Fruit fly (Drosophila melanogaster) whole organism, prepupa: ENCODE results near the gene CG10589.

Experiments used
- Blimp-1 ChIP-seq: fragments of 200-800 bp; sonication (Bioruptor generic); optimal IDR thresholded peaks from 3 replicates; lab custom pipeline; 2017; ENCODE audit warnings: missing biosample characterization, missing genetic modification characterization, mild to moderate bottlenecking, moderate library complexity, missing genetic modification reagents
- CG10631 ChIP-seq: fragments of 200-800 bp; sonication (Bioruptor generic); optimal IDR thresholded peaks from 2 replicates; lab custom pipeline; 2016; ENCODE audit warnings: missing biosample characterization, missing genetic modification characterization
- CG10669 ChIP-seq: fragments of 200-800 bp; sonication (Bioruptor generic); optimal IDR thresholded peaks from 3 replicates; lab custom pipeline; 2018; ENCODE audit warnings: missing biosample characterization, mild to moderate bottlenecking, missing genetic modification characterization, moderate library complexity
- CG11294 ChIP-seq: fragments of 200-800 bp; sonication (Bioruptor generic); IDR thresholded peaks from 2 replicates; pipeline ENCODE4 v1.3.6; 2022; ENCODE audit warnings: missing biosample characterization, missing genetic modification characterization
- CG11762 ChIP-seq: fragments of 200-800 bp; sonication (Bioruptor generic); optimal IDR thresholded peaks from 3 replicates; lab custom pipeline; 2016; ENCODE audit warnings: missing biosample characterization, missing genetic modification characterization; ENCODE audit not compliant: insufficient read depth
- CG11902 ChIP-seq: fragments of 200-800 bp; sonication (Bioruptor generic); optimal IDR thresholded peaks from 3 replicates; lab custom pipeline; 2016; ENCODE audit warnings: missing biosample characterization, missing genetic modification characterization
- CG15336 ChIP-seq: fragments of 200-800 bp; sonication (Bioruptor generic); IDR thresholded peaks from 2 replicates; pipeline ENCODE4 v1.3.6; 2022; ENCODE audit warnings: missing biosample characterization, missing genetic modification characterization
- CG1621 ChIP-seq: fragments of 200-800 bp; sonication (Bioruptor generic); optimal IDR thresholded peaks from 3 replicates; lab custom pipeline; 2018; ENCODE audit warnings: missing biosample characterization, mild to moderate bottlenecking, missing genetic modification characterization
- CG16779 ChIP-seq: fragments of 200-800 bp; sonication (Bioruptor generic); optimal IDR thresholded peaks from 3 replicates; lab custom pipeline; 2017; ENCODE audit warnings: missing biosample characterization, mild to moderate bottlenecking, missing genetic modification characterization
- CG3032 ChIP-seq: fragments of 200-800 bp; optimal IDR thresholded peaks from 2 replicates; lab custom pipeline; 2019; ENCODE audit warnings: missing biosample characterization, mild to moderate bottlenecking, missing genetic modification characterization, moderate library complexity
- CG31627 ChIP-seq: fragments of 200-800 bp; sonication (Bioruptor generic); optimal IDR thresholded peaks from 3 replicates; lab custom pipeline; 2016; ENCODE audit warnings: missing biosample characterization, missing genetic modification characterization
- CG34406 ChIP-seq: fragments of 200-800 bp; sonication (Bioruptor generic); optimal IDR thresholded peaks from 3 replicates; lab custom pipeline; 2016; ENCODE audit warnings: missing biosample characterization, missing genetic modification characterization
- CG3919 ChIP-seq: fragments of 200-800 bp; sonication (Bioruptor generic); optimal IDR thresholded peaks from 3 replicates; lab custom pipeline; 2016; ENCODE audit warnings: missing biosample characterization, missing genetic modification characterization
- CG6163 ChIP-seq: fragments of 200-800 bp; sonication (Bioruptor generic); IDR thresholded peaks from 3 replicates; pipeline ENCODE4 v1.3.6; 2022; ENCODE audit warnings: missing biosample characterization, missing genetic modification characterization
- CG6276 ChIP-seq: fragments of 200-800 bp; sonication (Bioruptor generic); optimal IDR thresholded peaks from 2 replicates; lab custom pipeline; 2017; ENCODE audit warnings: missing biosample characterization, mild to moderate bottlenecking, missing genetic modification characterization
- CG6792 ChIP-seq: fragments of 200-800 bp; sonication (Bioruptor generic); optimal IDR thresholded peaks from 3 replicates; lab custom pipeline; 2016; ENCODE audit warnings: missing biosample characterization, missing genetic modification characterization
- CG6808 ChIP-seq: fragments of 200-800 bp; sonication (Bioruptor generic); optimal IDR thresholded peaks from 3 replicates; lab custom pipeline; 2017; ENCODE audit warnings: missing biosample characterization, missing genetic modification characterization, mild to moderate bottlenecking, moderate library complexity, missing genetic modification reagents
- CG7368 ChIP-seq: fragments of 200-800 bp; sonication (Bioruptor generic); optimal IDR thresholded peaks from 3 replicates; lab custom pipeline; 2016; ENCODE audit warnings: missing biosample characterization, missing genetic modification characterization
- CG8632 ChIP-seq: fragments of 200-800 bp; sonication (Bioruptor generic); optimal IDR thresholded peaks from 3 replicates; lab custom pipeline; 2016; ENCODE audit warnings: missing biosample characterization, missing genetic modification characterization
- CG9139 ChIP-seq: fragments of 200-800 bp; sonication (Bioruptor generic); optimal IDR thresholded peaks from 3 replicates; lab custom pipeline; 2017; ENCODE audit warnings: missing biosample characterization, mild to moderate bottlenecking, missing genetic modification characterization
- Eip78C ChIP-seq: fragments of 200-800 bp; sonication (Bioruptor generic); peaks from one replicate; lab custom pipeline; 2016; ENCODE audit warnings: missing biosample characterization, missing genetic modification characterization
- Eip93F ChIP-seq: fragments of 200-800 bp; sonication (Bioruptor generic); optimal IDR thresholded peaks from 2 replicates; lab custom pipeline; 2016; ENCODE audit warnings: missing biosample characterization, mild to moderate bottlenecking, missing genetic modification characterization
- Ets21C ChIP-seq: fragments of 200-800 bp; sonication (Bioruptor generic); optimal IDR thresholded peaks from 3 replicates; lab custom pipeline; 2016; ENCODE audit warnings: missing biosample characterization, missing genetic modification characterization
- Ets96B ChIP-seq: fragments of 200-800 bp; optimal IDR thresholded peaks from 2 replicates; lab custom pipeline; 2019; ENCODE audit warnings: missing biosample characterization, mild to moderate bottlenecking, missing genetic modification characterization, moderate library complexity
- Hr38 ChIP-seq: sonication (Bioruptor generic); optimal IDR thresholded peaks from 2 replicates; lab custom pipeline; 2016; ENCODE audit warnings: missing biosample characterization, missing genetic modification characterization
- Hr4 ChIP-seq: fragments of 200-800 bp; sonication (Bioruptor generic); optimal IDR thresholded peaks from 3 replicates; lab custom pipeline; 2016; ENCODE audit warnings: missing biosample characterization, missing genetic modification characterization
- Lpt ChIP-seq: fragments of 200-800 bp; sonication (Bioruptor generic); optimal IDR thresholded peaks from 3 replicates; lab custom pipeline; 2016; ENCODE audit warnings: missing biosample characterization, missing genetic modification characterization
- Met ChIP-seq: fragments of 200-800 bp; sonication (Bioruptor generic); optimal IDR thresholded peaks from 3 replicates; lab custom pipeline; 2016; ENCODE audit warnings: missing biosample characterization, missing genetic modification characterization
- OdsH ChIP-seq: fragments of 200-800 bp; sonication (Bioruptor generic); optimal IDR thresholded peaks from 3 replicates; lab custom pipeline; 2016; ENCODE audit warnings: missing biosample characterization, missing genetic modification characterization
- Sox102F ChIP-seq: fragments of 200-800 bp; sonication (Bioruptor generic); optimal IDR thresholded peaks from 2 replicates; lab custom pipeline; 2016; ENCODE audit warnings: missing biosample characterization, mild to moderate bottlenecking, missing genetic modification characterization
- Sox15 ChIP-seq: fragments of 200-800 bp; sonication (Bioruptor generic); optimal IDR thresholded peaks from 3 replicates; lab custom pipeline; 2016; ENCODE audit warnings: missing biosample characterization, missing genetic modification characterization
- acj6 ChIP-seq: fragments of 200-800 bp; sonication (Bioruptor generic); optimal IDR thresholded peaks from 3 replicates; lab custom pipeline; 2016; ENCODE audit warnings: missing biosample characterization, missing genetic modification characterization
- cyc ChIP-seq: fragments of 200-800 bp; sonication (Bioruptor generic); optimal IDR thresholded peaks from 3 replicates; lab custom pipeline; 2016; ENCODE audit warnings: missing biosample characterization, missing genetic modification characterization
- dsx ChIP-seq: fragments of 200-800 bp; optimal IDR thresholded peaks from 3 replicates; lab custom pipeline; 2019; ENCODE audit warnings: missing biosample characterization, mild to moderate bottlenecking, missing genetic modification characterization, moderate library complexity; ENCODE audit not compliant: poor library complexity, severe bottlenecking
- eg ChIP-seq: fragments of 200-800 bp; sonication (Bioruptor generic); IDR thresholded peaks from 3 replicates; pipeline ENCODE4 v1.3.6; 2022; ENCODE audit warnings: missing biosample characterization, missing genetic modification characterization
- esn ChIP-seq: fragments of 200-800 bp; sonication (Bioruptor generic); optimal IDR thresholded peaks from 2 replicates; lab custom pipeline; 2016; ENCODE audit warnings: missing biosample characterization, mild to moderate bottlenecking, missing genetic modification characterization, moderate library complexity
- fd85E ChIP-seq: fragments of 200-800 bp; sonication (Bioruptor generic); optimal IDR thresholded peaks from 3 replicates; lab custom pipeline; 2016; ENCODE audit warnings: missing biosample characterization, missing genetic modification characterization
- lz ChIP-seq: fragments of 200-800 bp; sonication (Bioruptor generic); optimal IDR thresholded peaks from 3 replicates; lab custom pipeline; 2016; ENCODE audit warnings: missing biosample characterization, missing genetic modification characterization
- net ChIP-seq: fragments of 200-800 bp; sonication (Bioruptor generic); optimal IDR thresholded peaks from 3 replicates; lab custom pipeline; 2016; ENCODE audit warnings: missing biosample characterization, missing genetic modification characterization
- pdm3 ChIP-seq: fragments of 200-800 bp; sonication (Bioruptor generic); optimal IDR thresholded peaks from 3 replicates; lab custom pipeline; 2016; ENCODE audit warnings: missing biosample characterization, missing genetic modification characterization
- salr ChIP-seq, 2 experiments: fragments of 200-800 bp; sonication (Bioruptor generic); optimal IDR thresholded peaks; 3 replicates each; lab custom pipeline; 2016 to 2018; ENCODE audit warnings: missing biosample characterization in 2 of 2, missing genetic modification characterization in 2 of 2, mild to moderate bottlenecking in 1 of 2
- spab ChIP-seq: fragments of 200-800 bp; sonication (Bioruptor generic); optimal IDR thresholded peaks from 2 replicates; lab custom pipeline; 2017; ENCODE audit warnings: missing biosample characterization, mild to moderate bottlenecking, missing genetic modification characterization, missing genetic modification reagents
- ss ChIP-seq, 2 experiments: fragments of 200-800 bp; sonication (Bioruptor generic); optimal IDR thresholded peaks; 2 replicates in 1 of 2; 3 replicates in 1 of 2; lab custom pipeline; 2017 to 2018; ENCODE audit warnings: mild to moderate bottlenecking in 2 of 2, missing biosample characterization in 2 of 2, missing genetic modification characterization in 2 of 2, moderate library complexity in 1 of 2
- topi ChIP-seq: fragments of 200-800 bp; sonication (Bioruptor generic); optimal IDR thresholded peaks from 3 replicates; lab custom pipeline; 2016; ENCODE audit warnings: missing biosample characterization, missing genetic modification characterization
- vri ChIP-seq: fragments of 200-800 bp; sonication (Bioruptor generic); optimal IDR thresholded peaks from 3 replicates; lab custom pipeline; 2016; ENCODE audit warnings: missing biosample characterization, mild to moderate bottlenecking, missing genetic modification characterization

CG10589 gene

DNA sequence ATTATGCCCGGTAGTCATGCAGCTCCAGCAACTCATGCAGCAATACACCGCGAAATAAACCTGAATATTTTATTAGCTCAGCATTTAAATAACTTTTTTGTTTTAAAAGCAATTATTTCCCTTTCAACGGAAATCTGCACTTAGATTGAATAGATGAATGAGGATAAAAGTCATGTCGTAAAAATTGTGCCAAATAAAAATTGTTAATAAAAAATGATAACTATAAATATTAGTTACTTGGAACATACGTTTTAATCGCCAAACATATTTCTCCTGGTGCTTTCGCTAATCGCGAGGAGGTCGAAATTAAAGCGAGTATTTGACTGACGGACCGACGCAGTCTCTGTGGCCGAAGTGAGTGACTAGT lies 24.5 kb downstream of the CG10589 start (continued):
- TF ChIP-seq Ets96B (tag; lab: Kevin White, UChicago) (peak; percentile 78), esn (peak; percentile 63), CG8632 (GFP tag; lab: Kevin White, UChicago) (peak; percentile 43), dsx (GFP tag; lab: Kevin White, UChicago) (peak; percentile 51), CG6276 (GFP tag; lab: Kevin White, UChicago) (peak; percentile 37), cyc (GFP tag; lab: Kevin White, UChicago) (peak; percentile 13), Sox15 (peak; percentile 27), CG10669 (GFP tag; lab: Kevin White, UChicago) (peak; percentile 72), CG16779 (tag; lab: Kevin White, UChicago) (no peak), CG3919 (peak; percentile 58), CG10631 (GFP tag; lab: Kevin White, UChicago) (peak; percentile 58), lz (peak; percentile 29), Met (GFP tag; lab: Kevin White, UChicago) (peak; percentile 70), Blimp-1 (GFP tag; lab: Kevin White, UChicago) (no peak), vri (GFP tag; lab: Kevin White, UChicago) (no peak), spab (GFP tag; lab: Kevin White, UChicago) (peak; percentile 55), topi (GFP tag; lab: Kevin White, UChicago) (peak; percentile 59), Ets21C (GFP tag; lab: Kevin White, UChicago) (peak; percentile 7), CG3032 (tag; lab: Kevin White, UChicago) (peak; percentile 73), CG11902 (peak; percentile 12), net (GFP tag; lab: Kevin White, UChicago) (peak; percentile 13)

DNA sequence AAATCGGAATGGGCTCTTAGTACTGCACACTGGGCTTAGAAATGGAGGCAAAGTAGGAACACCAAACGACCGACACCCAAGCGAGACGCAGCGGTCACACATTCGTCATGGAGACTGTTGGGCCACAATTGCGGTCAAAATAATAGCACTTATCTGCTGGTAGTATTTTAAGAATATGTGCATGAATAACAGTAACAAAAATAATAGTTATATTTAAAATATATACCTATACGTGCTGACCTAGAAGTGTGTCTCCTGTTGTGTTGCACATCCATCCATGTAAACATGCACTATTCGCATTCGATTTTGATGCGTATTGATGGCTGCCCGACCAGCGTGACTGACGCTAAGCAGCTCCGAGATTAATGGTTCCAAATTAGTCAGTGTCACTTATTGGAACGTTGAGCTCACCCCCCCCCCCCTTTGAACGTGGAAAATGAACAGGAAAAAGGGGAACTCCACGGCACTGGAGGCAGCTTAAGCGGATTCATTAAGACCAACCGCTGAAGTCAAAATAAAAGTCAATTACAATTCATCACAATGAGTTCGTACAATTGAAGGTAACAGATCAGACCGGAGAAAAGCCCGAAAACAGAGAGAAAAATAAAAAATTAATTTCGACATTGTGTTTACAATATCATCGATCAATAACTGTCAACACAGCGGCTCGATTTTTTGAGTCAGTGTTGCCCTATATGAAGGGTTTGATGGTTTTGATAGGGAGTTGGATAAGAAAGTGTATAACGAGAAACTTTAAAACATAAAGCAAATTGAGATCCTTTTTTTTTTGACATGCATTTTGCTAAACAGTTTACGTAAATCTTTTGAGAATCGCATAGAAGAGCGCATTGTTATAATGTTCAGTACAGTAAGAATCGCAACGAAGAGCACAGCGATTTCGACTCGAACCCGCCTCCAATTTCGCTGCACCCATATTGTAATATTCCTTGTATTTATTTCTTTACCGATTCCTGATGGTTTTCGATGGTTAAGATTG lies 25.3 kb downstream of the CG10589 start:
- TF ChIP-seq CG8632 (GFP tag; lab: Kevin White, UChicago) (peak; percentile 41), CG11762 (no peak), acj6 (peak; percentile 54), fd85E (GFP tag; lab: Kevin White, UChicago) (no peak), CG1621 (tag; lab: Kevin White, UChicago) (no peak), lz (peak; percentile 58), OdsH (peak; percentile 40), pdm3 (GFP tag; lab: Kevin White, UChicago) (peak; percentile 51), Hr4 (GFP tag; lab: Kevin White, UChicago) (no peak), esn (peak; percentile 67), spab (GFP tag; lab: Kevin White, UChicago) (no peak), Eip78C (peak; percentile 84), CG34406 (peak; percentile 48), CG6808 (GFP tag; lab: Kevin White, UChicago) (no peak), eg (GFP tag; lab: Robert Waterston, UW) (peak; percentile 66; the same call in 2 of the 3 replicates), Eip93F (no peak), salr (GFP tag; optimal IDR thresholded peaks at IDR 0.05; lab: Kevin White, UChicago) (no peak), CG6792 (GFP tag; lab: Kevin White, UChicago) (peak; percentile 71), CG15336 (GFP tag; lab: Robert Waterston, UW) (peak; percentile 45), CG11294 (GFP tag; lab: Robert Waterston, UW) (no peak), CG10669 (GFP tag; lab: Kevin White, UChicago) (peak; percentile 31), Ets21C (GFP tag; lab: Kevin White, UChicago) (peak; percentile 36), vri (GFP tag; lab: Kevin White, UChicago) (peak; percentile 2), CG7368 (GFP tag; lab: Kevin White, UChicago) (peak; percentile 43), Hr38 (GFP tag; lab: Kevin White, UChicago) (no peak), CG11902 (peak; percentile 57), CG10631 (GFP tag; lab: Kevin White, UChicago) (no peak), ss (GFP tag; optimal IDR thresholded peaks at IDR 0.05; lab: Kevin White, UChicago) (no peak), CG16779 (tag; lab: Kevin White, UChicago) (no peak), CG9139 (no peak), Sox102F (peak; percentile 35), CG6276 (GFP tag; lab: Kevin White, UChicago) (no peak), Met (GFP tag; lab: Kevin White, UChicago) (peak; percentile 50), cyc (GFP tag; lab: Kevin White, UChicago) (peak; percentile 58), CG31627 (peak; percentile 57), Lpt (no peak), Ets96B (tag; lab: Kevin White, UChicago) (peak; percentile 14), CG6163 (GFP tag; lab: Robert Waterston, UW) (peak; percentile 80)
